Fruit fly (Drosophila melanogaster) whole organism, embryonic: ENCODE data around the gene Dlip2.

ENCODE experiments used
- ATbp ChIP-seq: fragments of 200-800 bp; sonication (Bioruptor generic); optimal IDR thresholded peaks from 2 replicates; lab custom pipeline; 2017; ENCODE audit warnings: missing biosample characterization, mild to moderate bottlenecking, missing genetic modification characterization, missing genetic modification reagents
- B-H1 ChIP-seq: fragments of 200-800 bp; sonication (Bioruptor generic); IDR thresholded peaks from 3 replicates; pipeline ENCODE4 v1.3.6; 2022; ENCODE audit warnings: missing biosample characterization, missing genetic modification characterization
- B-H2 ChIP-seq: fragments of 200-800 bp; sonication (Bioruptor generic); optimal IDR thresholded peaks from 2 replicates; lab custom pipeline; 2018; ENCODE audit warnings: missing biosample characterization, mild to moderate bottlenecking, missing genetic modification characterization
- Bdp1 ChIP-seq: fragments of 200-800 bp; sonication (Bioruptor generic); optimal IDR thresholded peaks from 3 replicates; lab custom pipeline; 2016; ENCODE audit warnings: missing biosample characterization, missing genetic modification characterization
- CG10543 ChIP-seq: fragments of 200-800 bp; sonication (Bioruptor generic); optimal IDR thresholded peaks from 3 replicates; lab custom pipeline; 2017; ENCODE audit warnings: missing biosample characterization, mild to moderate bottlenecking, missing genetic modification characterization, moderate library complexity
- CG12659 ChIP-seq: fragments of 200-800 bp; sonication (Bioruptor generic); optimal IDR thresholded peaks from 3 replicates; lab custom pipeline; 2017; ENCODE audit warnings: mild to moderate bottlenecking, missing biosample characterization, missing genetic modification reagents, missing genetic modification characterization
- CG13424 ChIP-seq: fragments of 200-800 bp; sonication (Bioruptor generic); optimal IDR thresholded peaks from 2 replicates; lab custom pipeline; 2019; ENCODE audit warnings: missing biosample characterization, mild to moderate bottlenecking, missing genetic modification characterization, moderate library complexity
- CG14441 ChIP-seq: fragments of 200-800 bp; sonication (Bioruptor generic); IDR thresholded peaks from 2 replicates; pipeline ENCODE4 v1.3.6; 2022; ENCODE audit warnings: missing biosample characterization, missing genetic modification characterization
- CG15073 ChIP-seq: fragments of 200-800 bp; sonication (Bioruptor generic); optimal IDR thresholded peaks from 2 replicates; lab custom pipeline; 2016; ENCODE audit warnings: missing biosample characterization, missing genetic modification characterization
- CG17568 ChIP-seq: fragments of 200-800 bp; sonication (Bioruptor generic); optimal IDR thresholded peaks from 2 replicates; lab custom pipeline; 2018; ENCODE audit warnings: missing biosample characterization, mild to moderate bottlenecking, missing genetic modification characterization, moderate library complexity
- CG17912 ChIP-seq: fragments of 200-800 bp; sonication (Bioruptor generic); optimal IDR thresholded peaks from 2 replicates; lab custom pipeline; 2018; ENCODE audit warnings: missing biosample characterization, mild to moderate bottlenecking, missing genetic modification characterization
- CG30020 ChIP-seq: fragments of 200-800 bp; optimal IDR thresholded peaks from 2 replicates; lab custom pipeline; 2019; ENCODE audit warnings: missing biosample characterization, mild to moderate bottlenecking, missing genetic modification characterization, moderate library complexity
- CG30403 ChIP-seq: fragments of 200-800 bp; sonication (Bioruptor generic); optimal IDR thresholded peaks from 3 replicates; lab custom pipeline; 2016; ENCODE audit warnings: missing biosample characterization, missing genetic modification characterization
- CG31388 ChIP-seq: fragments of 200-800 bp; sonication (Bioruptor generic); optimal IDR thresholded peaks from 2 replicates; lab custom pipeline; 2016; ENCODE audit warnings: missing biosample characterization, missing genetic modification characterization
- CG32532 ChIP-seq: fragments of 200-800 bp; sonication (Bioruptor generic); IDR thresholded peaks from 2 replicates; pipeline ENCODE4 v1.3.6; 2022; ENCODE audit warnings: missing biosample characterization, missing genetic modification characterization
- CG6689 ChIP-seq: fragments of 200-800 bp; sonication (Bioruptor generic); IDR thresholded peaks from 2 replicates; pipeline ENCODE4 v1.3.6; 2022; ENCODE audit warnings: missing biosample characterization, missing genetic modification characterization
- CG7745 ChIP-seq: fragments of 200-800 bp; sonication (Bioruptor generic); optimal IDR thresholded peaks from 2 replicates; lab custom pipeline; 2018; ENCODE audit warnings: missing biosample characterization, mild to moderate bottlenecking, missing genetic modification characterization, moderate library complexity
- CG7928 ChIP-seq: fragments of 200-800 bp; sonication (Bioruptor generic); optimal IDR thresholded peaks from 2 replicates; lab custom pipeline; 2017; ENCODE audit warnings: missing biosample characterization, mild to moderate bottlenecking, missing genetic modification characterization
- CG9876 ChIP-seq: fragments of 200-800 bp; sonication (Bioruptor generic); optimal IDR thresholded peaks from 2 replicates; lab custom pipeline; 2016; ENCODE audit warnings: missing biosample characterization, missing genetic modification characterization
- Deaf1 ChIP-seq: fragments of 200-800 bp; optimal IDR thresholded peaks from 3 replicates; lab custom pipeline; 2019; ENCODE audit warnings: missing biosample characterization, mild to moderate bottlenecking, missing genetic modification characterization, moderate library complexity
- Fer1 ChIP-seq: fragments of 200-800 bp; sonication (Bioruptor generic); optimal IDR thresholded peaks from 2 replicates; lab custom pipeline; 2017; ENCODE audit warnings: missing biosample characterization, mild to moderate bottlenecking, missing genetic modification characterization
- Fer3 ChIP-seq: fragments of 200-800 bp; sonication (Bioruptor generic); optimal IDR thresholded peaks from 2 replicates; lab custom pipeline; 2018; ENCODE audit warnings: missing biosample characterization, mild to moderate bottlenecking, missing genetic modification characterization, moderate library complexity
- HHEX ChIP-seq: fragments of 200-800 bp; sonication (Bioruptor generic); optimal IDR thresholded peaks from 3 replicates; lab custom pipeline; 2017; ENCODE audit warnings: missing biosample characterization, mild to moderate bottlenecking, missing genetic modification characterization, missing genetic modification reagents
- HLH54F ChIP-seq: fragments of 200-800 bp; sonication (Bioruptor generic); optimal IDR thresholded peaks from 3 replicates; lab custom pipeline; 2016; ENCODE audit warnings: missing biosample characterization, missing genetic modification characterization
- Hr3 ChIP-seq: fragments of 200-800 bp; sonication (Bioruptor generic); optimal IDR thresholded peaks from 3 replicates; lab custom pipeline; 2016; ENCODE audit warnings: missing biosample characterization, missing genetic modification characterization
- Hr39 ChIP-seq: fragments of >200 bp; optimal IDR thresholded peaks from 2 replicates; lab custom pipeline; 2017
- MBD-R2 ChIP-seq: fragments of 200-800 bp; sonication (Bioruptor generic); IDR thresholded peaks from 2 replicates; pipeline ENCODE4 v1.3.6; 2022; ENCODE audit warnings: missing biosample characterization, missing genetic modification characterization
- Mrtf ChIP-seq: fragments of 200-800 bp; sonication (Bioruptor generic); IDR thresholded peaks from 3 replicates; pipeline ENCODE4 v1.3.6; 2022; ENCODE audit warnings: missing biosample characterization, missing genetic modification characterization
- Myb ChIP-seq: fragments of 200-800 bp; sonication (Bioruptor generic); optimal IDR thresholded peaks from 2 replicates; lab custom pipeline; 2016; ENCODE audit warnings: missing biosample characterization, missing genetic modification characterization
- NK7.1 ChIP-seq: fragments of 200-800 bp; sonication (Bioruptor generic); optimal IDR thresholded peaks from 3 replicates; lab custom pipeline; 2016; ENCODE audit warnings: missing biosample characterization, missing genetic modification characterization
- Nf-YB ChIP-seq: fragments of 200-800 bp; sonication (Bioruptor generic); optimal IDR thresholded peaks from 3 replicates; lab custom pipeline; 2019; ENCODE audit warnings: missing biosample characterization, mild to moderate bottlenecking, missing genetic modification characterization, moderate library complexity
- Poxn ChIP-seq: fragments of 200-800 bp; sonication (Bioruptor generic); IDR thresholded peaks from 2 replicates; pipeline ENCODE4 v1.3.6; 2022; ENCODE audit warnings: missing biosample characterization, missing genetic modification characterization
- Scr ChIP-seq: fragments of 200-800 bp; sonication (Bioruptor generic); IDR thresholded peaks from 2 replicates; pipeline ENCODE4 v1.3.6; 2022; ENCODE audit warnings: missing biosample characterization, missing genetic modification characterization; ENCODE audit not compliant: partially characterized antibody
- Xbp1 ChIP-seq: fragments of 200-800 bp; sonication (Bioruptor generic); optimal IDR thresholded peaks from 3 replicates; lab custom pipeline; 2016; ENCODE audit warnings: missing biosample characterization, mild to moderate bottlenecking, missing genetic modification characterization
- ac ChIP-seq: fragments of 200-800 bp; sonication (Bioruptor generic); optimal IDR thresholded peaks from 3 replicates; lab custom pipeline; 2017; ENCODE audit warnings: missing biosample characterization, mild to moderate bottlenecking, missing genetic modification characterization
- cas ChIP-seq: fragments of 200-800 bp; sonication (Bioruptor generic); IDR thresholded peaks from 2 replicates; pipeline ENCODE4 v1.3.6; 2022; ENCODE audit warnings: missing biosample characterization, missing genetic modification characterization
- dimm ChIP-seq: fragments of 200-800 bp; sonication (Bioruptor generic); IDR thresholded peaks from 2 replicates; pipeline ENCODE4 v1.3.6; 2022; ENCODE audit warnings: missing biosample characterization, missing genetic modification characterization
- dmrt99B ChIP-seq: fragments of 200-800 bp; sonication (Bioruptor generic); optimal IDR thresholded peaks from 2 replicates; lab custom pipeline; 2018; ENCODE audit warnings: missing biosample characterization, mild to moderate bottlenecking, missing genetic modification characterization, moderate library complexity
- gfzf ChIP-seq: fragments of 200-800 bp; sonication (Bioruptor generic); optimal IDR thresholded peaks from 2 replicates; lab custom pipeline; 2016; ENCODE audit warnings: missing biosample characterization, mild to moderate bottlenecking, missing genetic modification characterization, moderate library complexity
- gro ChIP-seq: fragments of 200-800 bp; sonication (Bioruptor generic); optimal IDR thresholded peaks from 2 replicates; lab custom pipeline; 2016; ENCODE audit warnings: missing biosample characterization, missing genetic modification characterization
- gsb-n ChIP-seq: fragments of 200-800 bp; sonication (Bioruptor generic); optimal IDR thresholded peaks from 3 replicates; lab custom pipeline; 2018; ENCODE audit warnings: missing biosample characterization, mild to moderate bottlenecking, missing genetic modification characterization
- hth ChIP-seq: fragments of >200 bp; optimal IDR thresholded peaks from 2 replicates; lab custom pipeline; 2017; ENCODE audit warnings: inconsistent platforms
- jigr1 ChIP-seq: fragments of 200-800 bp; sonication (Bioruptor generic); IDR thresholded peaks from 3 replicates; pipeline ENCODE4 v1.3.6; 2022; ENCODE audit warnings: missing biosample characterization, missing genetic modification characterization
- lab ChIP-seq: fragments of 200-800 bp; sonication (Bioruptor generic); optimal IDR thresholded peaks from 3 replicates; lab custom pipeline; 2017; ENCODE audit warnings: missing biosample characterization, missing genetic modification characterization, mild to moderate bottlenecking, moderate library complexity, missing genetic modification reagents
- nom ChIP-seq: fragments of 200-800 bp; sonication (Bioruptor generic); optimal IDR thresholded peaks from 2 replicates; lab custom pipeline; 2017; ENCODE audit warnings: missing biosample characterization, missing genetic modification characterization, mild to moderate bottlenecking, moderate library complexity, missing genetic modification reagents
- rib ChIP-seq: fragments of 200-800 bp; sonication (Bioruptor generic); IDR thresholded peaks from 2 replicates; pipeline ENCODE4 v1.3.6; 2022; ENCODE audit warnings: missing biosample characterization, missing genetic modification characterization
- ro ChIP-seq: fragments of 200-800 bp; sonication (Bioruptor generic); IDR thresholded peaks from 2 replicates; pipeline ENCODE4 v1.3.6; 2022; ENCODE audit warnings: missing biosample characterization, missing genetic modification characterization
- shn ChIP-seq: fragments of 200-800 bp; sonication (Bioruptor generic); optimal IDR thresholded peaks from 3 replicates; lab custom pipeline; 2016; ENCODE audit warnings: missing biosample characterization, missing genetic modification characterization
- sim ChIP-seq: fragments of 200-800 bp; sonication (Bioruptor generic); IDR thresholded peaks from 2 replicates; pipeline ENCODE4 v1.3.6; 2022; ENCODE audit warnings: missing biosample characterization, missing genetic modification characterization
- tna ChIP-seq: fragments of 200-800 bp; sonication (Bioruptor generic); IDR thresholded peaks from 2 replicates; pipeline ENCODE4 v1.3.6; 2022; ENCODE audit warnings: missing biosample characterization, missing genetic modification characterization; ENCODE audit not compliant: partially characterized antibody
- wek ChIP-seq: fragments of 200-800 bp; sonication (Bioruptor generic); optimal IDR thresholded peaks from 3 replicates; lab custom pipeline; 2018; ENCODE audit warnings: missing biosample characterization, mild to moderate bottlenecking, missing genetic modification characterization, moderate library complexity
- yki ChIP-seq: fragments of >200 bp; optimal IDR thresholded peaks from 3 replicates; lab custom pipeline; 2018

Dlip2 gene

dm6 chr3R:4645457-4646082 lies at the start of gene Dlip2, which contains the start of gene rpk (continued):
- TF ChIP-seq B-H2 (GFP tag; lab: Kevin White, UChicago) (no peak), Xbp1 (GFP tag; lab: Kevin White, UChicago) (no peak), ro (GFP tag; lab: Robert Waterston, UW) (no peak), gfzf (GFP tag; lab: Kevin White, UChicago) (peak; percentile 7), CG10543 (GFP tag; lab: Kevin White, UChicago) (no peak), ATbp (GFP tag; lab: Kevin White, UChicago) (no peak), dimm (GFP tag; lab: Robert Waterston, UW) (no peak), Poxn (GFP tag; lab: Robert Waterston, UW) (no peak), CG15073 (GFP tag; lab: Kevin White, UChicago) (no peak), Hr3 (no peak), Mrtf (GFP tag; lab: Robert Waterston, UW) (no peak), cas (no peak), tna (GFP tag; lab: Robert Waterston, UW) (peak; percentile 82), Fer3 (tag; lab: Kevin White, UChicago) (no peak), Myb (peak; percentile 32), gro (no peak), HLH54F (GFP tag; lab: Kevin White, UChicago) (no peak), yki (lab: Kevin White, UChicago) (no peak), CG6689 (GFP tag; lab: Robert Waterston, UW) (no peak), CG13424 (no peak), HHEX (GFP tag; lab: Kevin White, UChicago) (no peak), MBD-R2 (peak; percentile 71), CG31388 (GFP tag; lab: Kevin White, UChicago) (no peak), lab (GFP tag; lab: Kevin White, UChicago) (no peak), ac (GFP tag; lab: Kevin White, UChicago) (no peak), CG30403 (GFP tag; lab: Kevin White, UChicago) (no peak), B-H1 (GFP tag; lab: Robert Waterston, UW) (no peak), Deaf1 (tag; lab: Kevin White, UChicago) (peak; percentile 23), CG9876 (no peak), Bdp1 (GFP tag; lab: Kevin White, UChicago) (no peak), CG32532 (GFP tag; lab: Robert Waterston, UW) (no peak), CG12659 (GFP tag; lab: Kevin White, UChicago) (peak; percentile 12), hth (no peak), dmrt99B (tag; lab: Kevin White, UChicago) (no peak), nom (GFP tag; lab: Kevin White, UChicago) (no peak), CG17568 (GFP tag; lab: Kevin White, UChicago) (no peak), CG7745 (tag; lab: Kevin White, UChicago) (peak; percentile 81), CG30020 (tag; lab: Kevin White, UChicago) (peak; percentile 89), wek (GFP tag; lab: Kevin White, UChicago) (no peak), NK7.1 (GFP tag; lab: Kevin White, UChicago) (no peak), Nf-YB (no peak), gsb-n (tag; lab: Kevin White, UChicago) (no peak), CG7928 (GFP tag; lab: Kevin White, UChicago) (no peak), jigr1 (no peak), rib (GFP tag; lab: Robert Waterston, UW) (no peak), Hr39 (lab: Kevin White, UChicago) (no peak), CG17912 (no peak), shn (no peak), Fer1 (GFP tag; lab: Kevin White, UChicago) (no peak), CG14441 (GFP tag; lab: Robert Waterston, UW) (no peak), sim (GFP tag; lab: Robert Waterston, UW) (no peak), Scr (GFP tag; lab: Robert Waterston, UW) (peak; percentile 89)
